Worm (Caenorhabditis elegans) whole organism, L3 larva: Measurements from ENCODE around the gene cyb-1.

Experiments
- aly-2 ChIP-seq: fragments of 150-350 bp; optimal IDR thresholded peaks from 2 replicates; lab custom pipeline; 2014; ENCODE audit warnings: missing biosample characterization, missing genetic modification characterization
- ama-1 ChIP-seq: fragments of 150-350 bp; optimal IDR thresholded peaks from 2 replicates; lab custom pipeline; 2018
- ceh-16 ChIP-seq: sonication (generic microtip); optimal IDR thresholded peaks from 2 replicates; lab custom pipeline; 2017; ENCODE audit warnings: missing biosample characterization, missing genetic modification characterization
- elt-2 ChIP-seq: sonication (generic microtip); optimal IDR thresholded peaks from 2 replicates; lab custom pipeline; 2016; ENCODE audit warnings: missing genetic modification reagents, mild to moderate bottlenecking, missing genetic modification characterization, missing compliant biosample characterization
- mdl-1 ChIP-seq: fragments of 150-350 bp; optimal IDR thresholded peaks from 2 replicates; lab custom pipeline; 2014; ENCODE audit warnings: missing biosample characterization, missing genetic modification characterization
- nhr-11 ChIP-seq: fragments of 150-350 bp; optimal IDR thresholded peaks from 2 replicates; lab custom pipeline; 2014; ENCODE audit warnings: missing biosample characterization, missing genetic modification characterization
- nhr-237 ChIP-seq: fragments of 150-350 bp; optimal IDR thresholded peaks from 2 replicates; lab custom pipeline; 2014; ENCODE audit warnings: missing biosample characterization, missing genetic modification characterization
- nhr-28 ChIP-seq: fragments of 150-350 bp; optimal IDR thresholded peaks from 2 replicates; lab custom pipeline; 2014; ENCODE audit warnings: missing biosample characterization, missing genetic modification characterization

DNA sequence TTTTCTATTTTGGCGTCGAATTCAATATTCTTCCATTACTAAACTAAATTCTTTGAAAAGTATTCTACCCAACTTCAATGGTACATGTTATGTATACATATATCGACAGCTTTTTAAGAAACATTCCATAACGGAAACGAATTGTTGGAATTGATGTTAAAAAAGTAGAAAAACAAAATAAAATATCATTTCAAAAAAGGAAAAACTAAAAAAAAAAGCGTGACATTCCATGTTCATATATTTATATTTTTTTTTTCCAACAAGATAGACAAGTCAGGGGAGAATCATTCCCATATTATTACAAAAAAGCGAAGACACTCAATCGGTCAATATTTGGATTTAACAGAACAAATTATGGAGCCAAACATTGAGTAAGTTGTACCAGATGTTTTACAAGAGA, 29.8 kb upstream of the cyb-1 start, which contains the start of gene R102.10:
- TF ChIP-seq ama-1 (lab: Kevin White, UChicago) = no peak
- TF ChIP-seq nhr-28 (tag; lab: Kevin White, UChicago) = no peak
- TF ChIP-seq aly-2 (tag; lab: Kevin White, UChicago) = no peak
- TF ChIP-seq mdl-1 (tag; lab: Kevin White, UChicago) = no peak
- no peak for TF ChIP-seq nhr-237 (tag; lab: Kevin White, UChicago)
- TF ChIP-seq elt-2 (tag; lab: Kevin White, UChicago) = no peak
- TF ChIP-seq nhr-11 (tag; lab: Kevin White, UChicago) = no peak
- no peak for TF ChIP-seq ceh-16
